Fruit fly (Drosophila melanogaster): ENCODE data around the gene nebu.

nebu gene

dm6 chr3L:12862820-12863219 lies 19.9 kb upstream of the nebu start, which contains the start of gene CG10943:
CG10943 (minus strand) TSS chr3L:12862920.
- TF ChIP-seq brk (GFP tag; optimal IDR thresholded peaks at IDR 0.05) (no peak), rgr (GFP tag; optimal IDR thresholded peaks at IDR 0.05) (no peak), tai (GFP tag; optimal IDR thresholded peaks at IDR 0.05) (no peak), HLH106 (tag; optimal IDR thresholded peaks at IDR 0.05) (no peak), N (GFP tag; optimal IDR thresholded peaks at IDR 0.05) (no peak), Hr83 (GFP tag; optimal IDR thresholded peaks at IDR 0.05; ENCODE audit: poor library complexity, severe bottlenecking) (no peak)

- no peak for TF ChIP-seq dmrt93B (GFP tag; optimal IDR thresholded peaks at IDR 0.05)
- TF ChIP-seq Rel (GFP tag; optimal IDR thresholded peaks at IDR 0.05), result no peak
- TF ChIP-seq Rel (tag; optimal IDR thresholded peaks at IDR 0.05), result peak; percentile 98
- peak; percentile 80 for TF ChIP-seq Myc (optimal IDR thresholded peaks at IDR 0.05)
- no peak for TF ChIP-seq usp (GFP tag; optimal IDR thresholded peaks at IDR 0.05)
- no peak for TF ChIP-seq Hr83 (GFP tag; optimal IDR thresholded peaks at IDR 0.05; ENCODE audit: poor library complexity, severe bottlenecking)
- TF ChIP-seq Hr78 (GFP tag; optimal IDR thresholded peaks at IDR 0.05), result no peak
- no peak for TF ChIP-seq jim (GFP tag; optimal IDR thresholded peaks at IDR 0.05)
- TF ChIP-seq br (GFP tag; optimal IDR thresholded peaks at IDR 0.05), result no peak
- no peak for TF ChIP-seq CrebA (GFP tag; optimal IDR thresholded peaks at IDR 0.05; ENCODE audit: borderline replicate concordance)
- peak; percentile 3 for TF ChIP-seq Vsx2 (GFP tag; optimal IDR thresholded peaks at IDR 0.05; ENCODE audit: partially characterized antibody)
- TF ChIP-seq Dfd (GFP tag; optimal IDR thresholded peaks at IDR 0.05), result no peak
- TF ChIP-seq ey (GFP tag; optimal IDR thresholded peaks at IDR 0.05), result no peak
- TF ChIP-seq sage (GFP tag; optimal IDR thresholded peaks at IDR 0.05), result no peak
- TF ChIP-seq psq (GFP tag; optimal IDR thresholded peaks at IDR 0.05), result no peak
- peak; percentile 12 for TF ChIP-seq Dif (GFP tag; optimal IDR thresholded peaks at IDR 0.05; ENCODE audit: partially characterized antibody)
- TF ChIP-seq foxo (GFP tag; optimal IDR thresholded peaks at IDR 0.05), result no peak
- no peak for TF ChIP-seq h (GFP tag; optimal IDR thresholded peaks at IDR 0.05)
- TF ChIP-seq HLH106 (tag; optimal IDR thresholded peaks at IDR 0.05), result no peak
Observed at dm6 chr3L:12861255-12861899, 18.5 kb upstream of the nebu start, which contains the start of gene CG32107. CG32107 (minus strand) TSS chr3L:12861305.

- TF ChIP-seq brk (GFP tag; optimal IDR thresholded peaks at IDR 0.05) (no peak), Jra (GFP tag; optimal IDR thresholded peaks at IDR 0.05) (no peak), dmrt93B (GFP tag; optimal IDR thresholded peaks at IDR 0.05) (no peak), lola (GFP tag; optimal IDR thresholded peaks at IDR 0.05) (no peak), br (GFP tag; optimal IDR thresholded peaks at IDR 0.05) (no peak), rgr (GFP tag; optimal IDR thresholded peaks at IDR 0.05) (no peak), Hr78 (GFP tag; optimal IDR thresholded peaks at IDR 0.05) (no peak), sv (GFP tag; optimal IDR thresholded peaks at IDR 0.05) (no peak), jim (GFP tag; optimal IDR thresholded peaks at IDR 0.05) (no peak), usp (GFP tag; optimal IDR thresholded peaks at IDR 0.05) (no peak), Hnf4 (GFP tag; optimal IDR thresholded peaks at IDR 0.05) (no peak), Myc (optimal IDR thresholded peaks at IDR 0.05) (no peak), Abd-B (GFP tag; optimal IDR thresholded peaks at IDR 0.05) (no peak), Rel (GFP tag; optimal IDR thresholded peaks at IDR 0.05) (no peak), Rel (tag; optimal IDR thresholded peaks at IDR 0.05) (no peak), HLH106 (tag; optimal IDR thresholded peaks at IDR 0.05) (no peak), pan (optimal IDR thresholded peaks at IDR 0.05) (no peak), Mio (GFP tag; optimal IDR thresholded peaks at IDR 0.05) (no peak), ey (GFP tag; optimal IDR thresholded peaks at IDR 0.05) (no peak), tai (GFP tag; optimal IDR thresholded peaks at IDR 0.05) (no peak), sage (GFP tag; optimal IDR thresholded peaks at IDR 0.05) (no peak)
Observed at dm6 chr3L:12857553-12858122, 14.7 kb upstream of the nebu start.

dm6 chr3L:12853423-12853822 lies 10.5 kb upstream of the nebu start, which contains the start of gene Ent3:
Ent3 (plus strand) TSS chr3L:12853646.
- no peak for TF ChIP-seq GATAd (GFP tag; optimal IDR thresholded peaks at IDR 0.05)
- no peak for TF ChIP-seq Mio (GFP tag; optimal IDR thresholded peaks at IDR 0.05)
- TF ChIP-seq CG32264 (GFP tag; optimal IDR thresholded peaks at IDR 0.05), result no peak
- no peak for TF ChIP-seq Dif (GFP tag; optimal IDR thresholded peaks at IDR 0.05; ENCODE audit: partially characterized antibody)
- TF ChIP-seq Myc (optimal IDR thresholded peaks at IDR 0.05), result no peak
- TF ChIP-seq Hr83 (GFP tag; optimal IDR thresholded peaks at IDR 0.05; ENCODE audit: poor library complexity, severe bottlenecking), result no peak
- TF ChIP-seq usp (GFP tag; optimal IDR thresholded peaks at IDR 0.05), result no peak
- TF ChIP-seq HLH106 (tag; optimal IDR thresholded peaks at IDR 0.05), result no peak
- TF ChIP-seq Jra (GFP tag; optimal IDR thresholded peaks at IDR 0.05), result no peak
- no peak for TF ChIP-seq lola (GFP tag; optimal IDR thresholded peaks at IDR 0.05)
- TF ChIP-seq Hnf4 (GFP tag; optimal IDR thresholded peaks at IDR 0.05), result no peak
- TF ChIP-seq foxo (GFP tag; optimal IDR thresholded peaks at IDR 0.05), result no peak
- no peak for TF ChIP-seq dsf (GFP tag; optimal IDR thresholded peaks at IDR 0.05; ENCODE audit: borderline replicate concordance)
- no peak for TF ChIP-seq br (GFP tag; optimal IDR thresholded peaks at IDR 0.05)

All from whole organism, wandering third instar larva.